Worm (Caenorhabditis elegans) whole organism, young adult: ENCODE results near the gene K11H3.2.

ENCODE experiments used
- B0019.2 ChIP-seq: fragments of 200-800 bp; sonication (Bioruptor generic); conservative IDR thresholded peaks from 2 replicates; pipeline ENCODE4 v1.3.6; 2022; ENCODE audit warnings: missing genetic modification reagents, missing genetic modification characterization, missing compliant biosample characterization
- C06A6.2 ChIP-seq: fragments of 200-800 bp; sonication (Bioruptor generic); conservative IDR thresholded peaks from 2 replicates; pipeline ENCODE4 v1.3.6; 2022; ENCODE audit warnings: missing genetic modification characterization, missing compliant biosample characterization
- F39B2.1 ChIP-seq: fragments of 200-800 bp; sonication (Bioruptor generic); IDR thresholded peaks from 2 replicates; pipeline ENCODE4 v1.3.6; 2022; ENCODE audit warnings: missing genetic modification reagents, missing genetic modification characterization, missing compliant biosample characterization
- F49E8.2 ChIP-seq: sonication (generic microtip); optimal IDR thresholded peaks from 3 replicates; lab custom pipeline; 2017; ENCODE audit warnings: missing genetic modification characterization, mild to moderate bottlenecking, missing compliant biosample characterization, antibody characterized with exemption, moderate library complexity; ENCODE audit not compliant: insufficient read depth
- F52B5.7 ChIP-seq: sonication (generic microtip); optimal IDR thresholded peaks from 2 replicates; lab custom pipeline; 2016; ENCODE audit warnings: mild to moderate bottlenecking, missing genetic modification characterization, missing compliant biosample characterization
- T26A5.8 ChIP-seq: sonication (generic microtip); optimal IDR thresholded peaks from 2 replicates; lab custom pipeline; 2016; ENCODE audit warnings: missing genetic modification characterization, missing compliant biosample characterization
- Y53F4B.3 ChIP-seq: fragments of 200-800 bp; sonication (Bioruptor generic); IDR thresholded peaks from 2 replicates; pipeline ENCODE4 v1.3.6; 2022; ENCODE audit warnings: missing genetic modification reagents, missing genetic modification characterization, missing compliant biosample characterization
- Y56A3A.18 ChIP-seq: fragments of 200-800 bp; sonication (Bioruptor generic); IDR thresholded peaks from 2 replicates; pipeline ENCODE4 v1.3.6; 2022; ENCODE audit warnings: missing genetic modification reagents, missing genetic modification characterization, missing compliant biosample characterization
- Y67H2A.10 ChIP-seq: fragments of 200-800 bp; sonication (Bioruptor generic); conservative IDR thresholded peaks from 2 replicates; pipeline ENCODE4 v1.3.6; 2022; ENCODE audit warnings: missing genetic modification reagents, missing genetic modification characterization, missing compliant biosample characterization
- akir-1 ChIP-seq: fragments of 200-800 bp; sonication (Bioruptor generic); optimal IDR thresholded peaks from 2 replicates; lab custom pipeline; 2018; ENCODE audit warnings: mild to moderate bottlenecking, missing genetic modification characterization, moderate library complexity, missing compliant biosample characterization
- ama-1 ChIP-seq, 3 experiments: fragments of 150-350 bp in 1 of 3; sonication (generic microtip) in 2 of 3; optimal IDR thresholded peaks; 2 replicates each; lab custom pipeline; 2014 to 2018; ENCODE audit warnings: missing biosample characterization in 2 of 3, missing genetic modification characterization in 2 of 3, missing genetic modification reagents in 2 of 3
- aptf-3 ChIP-seq: fragments of 200-800 bp; sonication (Bioruptor generic); IDR thresholded peaks from 2 replicates; pipeline ENCODE4 v1.3.6; 2022; ENCODE audit warnings: missing genetic modification characterization, missing compliant biosample characterization
- bed-2 ChIP-seq: fragments of 200-800 bp; sonication (Bioruptor generic); IDR thresholded peaks from 2 replicates; pipeline ENCODE4 v1.3.6; 2022; ENCODE audit warnings: missing genetic modification reagents, missing genetic modification characterization, missing compliant biosample characterization
- ceh-100 ChIP-seq: fragments of 200-800 bp; sonication (Bioruptor generic); IDR thresholded peaks from 2 replicates; pipeline ENCODE4 v1.3.6; 2022; ENCODE audit warnings: missing genetic modification reagents, missing genetic modification characterization, missing compliant biosample characterization
- ceh-40 ChIP-seq: fragments of 200-800 bp; sonication (Bioruptor generic); IDR thresholded peaks from 2 replicates; pipeline ENCODE4 v1.3.6; 2022; ENCODE audit warnings: missing genetic modification characterization, missing compliant biosample characterization
- ceh-79 ChIP-seq: sonication (generic microtip); optimal IDR thresholded peaks from 2 replicates; lab custom pipeline; 2017; ENCODE audit warnings: mild to moderate bottlenecking, missing genetic modification characterization, missing compliant biosample characterization
- die-1 ChIP-seq: sonication (generic microtip); optimal IDR thresholded peaks from 2 replicates; lab custom pipeline; 2016; ENCODE audit warnings: missing genotype, mild to moderate bottlenecking, missing genetic modification characterization, missing compliant biosample characterization
- dox-1 ChIP-seq: fragments of 200-800 bp; sonication (Bioruptor generic); IDR thresholded peaks from 2 replicates; pipeline ENCODE4 v1.3.6; 2022; ENCODE audit warnings: missing genetic modification reagents, missing genetic modification characterization, missing compliant biosample characterization
- dpff-1 ChIP-seq: sonication (generic microtip); optimal IDR thresholded peaks from 2 replicates; lab custom pipeline; 2017; ENCODE audit warnings: mild to moderate bottlenecking, missing genetic modification characterization, missing compliant biosample characterization
- ets-4 ChIP-seq: fragments of 200-800 bp; sonication (Bioruptor generic); optimal IDR thresholded peaks from 2 replicates; lab custom pipeline; 2018; ENCODE audit warnings: mild to moderate bottlenecking, missing genetic modification characterization, missing compliant biosample characterization
- gei-17 ChIP-seq: fragments of 200-800 bp; sonication (Bioruptor generic); optimal IDR thresholded peaks from 2 replicates; lab custom pipeline; 2018; ENCODE audit warnings: mild to moderate bottlenecking, missing genetic modification characterization, missing compliant biosample characterization
- hlh-12 ChIP-seq: sonication (generic microtip); optimal IDR thresholded peaks from 2 replicates; lab custom pipeline; 2016; ENCODE audit warnings: missing genetic modification characterization, missing compliant biosample characterization
- hmg-1.2 ChIP-seq: fragments of 200-800 bp; sonication (Bioruptor generic); IDR thresholded peaks from 2 replicates; pipeline ENCODE4 v1.3.6; 2022; ENCODE audit warnings: missing genetic modification reagents, missing genetic modification characterization, missing compliant biosample characterization
- lag-1 ChIP-seq: fragments of 200-800 bp; sonication (Bioruptor generic); IDR thresholded peaks from 2 replicates; pipeline ENCODE4 v1.3.6; 2022; ENCODE audit warnings: missing genetic modification reagents, missing genetic modification characterization, missing compliant biosample characterization
- lin-40 ChIP-seq: sonication (generic microtip); optimal IDR thresholded peaks from 2 replicates; lab custom pipeline; 2016; ENCODE audit warnings: missing genetic modification characterization, mild to moderate bottlenecking, missing compliant biosample characterization, missing genotype, missing genetic modification reagents
- lsl-1 ChIP-seq: fragments of 200-800 bp; sonication (Bioruptor generic); optimal IDR thresholded peaks from 2 replicates; lab custom pipeline; 2018; ENCODE audit warnings: mild to moderate bottlenecking, missing genetic modification characterization, moderate library complexity, missing compliant biosample characterization
- madf-6 ChIP-seq: fragments of 200-800 bp; sonication (Bioruptor generic); IDR thresholded peaks from 2 replicates; pipeline ENCODE4 v1.3.6; 2022; ENCODE audit warnings: missing genetic modification reagents, missing genetic modification characterization, missing compliant biosample characterization
- mel-28 ChIP-seq: sonication (generic microtip); optimal IDR thresholded peaks from 2 replicates; lab custom pipeline; 2016; ENCODE audit warnings: borderline replicate concordance, mild to moderate bottlenecking, missing genetic modification characterization, missing compliant biosample characterization
- nfya-1 ChIP-seq: sonication (generic microtip); optimal IDR thresholded peaks from 2 replicates; lab custom pipeline; 2017; ENCODE audit warnings: antibody characterized with exemption, missing compliant biosample characterization, missing genetic modification characterization, borderline replicate concordance; ENCODE audit not compliant: insufficient read depth
- nhr-179 ChIP-seq: sonication (generic microtip); optimal IDR thresholded peaks from 2 replicates; lab custom pipeline; 2016; ENCODE audit warnings: mild to moderate bottlenecking, missing genetic modification characterization, missing compliant biosample characterization
- nhr-80 ChIP-seq: sonication (generic microtip); optimal IDR thresholded peaks from 2 replicates; lab custom pipeline; 2016; ENCODE audit warnings: missing genetic modification characterization, missing compliant biosample characterization
- nhr-90 ChIP-seq: sonication (generic microtip); optimal IDR thresholded peaks from 2 replicates; lab custom pipeline; 2016; ENCODE audit warnings: missing genotype, mild to moderate bottlenecking, missing genetic modification characterization, missing compliant biosample characterization
- rcor-1 ChIP-seq: fragments of 200-800 bp; sonication (Bioruptor generic); IDR thresholded peaks from 2 replicates; pipeline ENCODE4 v1.3.6; 2022; ENCODE audit warnings: missing genetic modification reagents, missing genetic modification characterization, missing compliant biosample characterization
- sptf-2 ChIP-seq: fragments of 200-800 bp; sonication (Bioruptor generic); optimal IDR thresholded peaks from 2 replicates; lab custom pipeline; 2018; ENCODE audit warnings: mild to moderate bottlenecking, missing genetic modification characterization, missing compliant biosample characterization
- tbp1 ChIP-seq: fragments of 200-800 bp; sonication (Bioruptor generic); optimal IDR thresholded peaks from 2 replicates; lab custom pipeline; 2018; ENCODE audit warnings: mild to moderate bottlenecking, missing genetic modification characterization, missing compliant biosample characterization
- zim-3 ChIP-seq: sonication (generic microtip); optimal IDR thresholded peaks from 2 replicates; lab custom pipeline; 2017; ENCODE audit warnings: mild to moderate bottlenecking, missing genetic modification characterization, moderate library complexity, missing compliant biosample characterization
- ztf-18 ChIP-seq: sonication (generic microtip); optimal IDR thresholded peaks from 2 replicates; lab custom pipeline; 2016; ENCODE audit warnings: missing genotype, mild to moderate bottlenecking, missing genetic modification characterization, missing compliant biosample characterization
- ztf-25 ChIP-seq: fragments of 200-800 bp; sonication (Bioruptor generic); IDR thresholded peaks from 2 replicates; pipeline ENCODE4 v1.3.6; 2022; ENCODE audit warnings: missing genetic modification reagents, missing genetic modification characterization, missing compliant biosample characterization

K11H3.2 gene

ce11 chrIII:9861470-9862342 lies 15.5 kb downstream of the K11H3.2 start (continued):
- TF ChIP-seq tbp1 (GFP tag; lab: Kevin White, UChicago), result peak; percentile 98
- peak; percentile 82; the same call in 1 of the 2 replicates for TF ChIP-seq ceh-40 (GFP tag; lab: Robert Waterston, UW)
- TF ChIP-seq nhr-179, result no peak
- TF ChIP-seq nfya-1 (tag; lab: Kevin White, UChicago), result no peak
- peak; percentile 72 for TF ChIP-seq dox-1
- TF ChIP-seq Y56A3A.18 (GFP tag; lab: Robert Waterston, UW), result peak; percentile 71; the same call in 1 of the 2 replicates
- no peak for TF ChIP-seq bed-2 (GFP tag; lab: Robert Waterston, UW)
- no peak for TF ChIP-seq sptf-2 (GFP tag; lab: Kevin White, UChicago)
- peak; percentile 10 for TF ChIP-seq mel-28 (tag; lab: Kevin White, UChicago)
- peak; percentile 52; the same call in 1 of the 2 replicates for TF ChIP-seq ceh-100 (GFP tag; lab: Robert Waterston, UW)
- no peak for TF ChIP-seq dpff-1 (tag; lab: Kevin White, UChicago)
- TF ChIP-seq lag-1, result no peak
- peak; percentile 86 for TF ChIP-seq die-1 (tag; lab: Kevin White, UChicago)
- TF ChIP-seq zim-3 (tag; lab: Kevin White, UChicago), result peak; percentile 80
- peak; percentile 51 for TF ChIP-seq hlh-12
- TF ChIP-seq lin-40 (tag; lab: Kevin White, UChicago), result peak; percentile 64
- no peak for TF ChIP-seq gei-17
- TF ChIP-seq Y53F4B.3 (GFP tag; lab: Robert Waterston, UW), result 0 out of 2 replicates have a peak, but pooled peaks have one; percentile 40
- TF ChIP-seq F39B2.1 (GFP tag; lab: Robert Waterston, UW), result 0 out of 2 replicates have a peak, but pooled peaks have one; percentile 29
- peak; percentile 85 for TF ChIP-seq ztf-25 (GFP tag; lab: Robert Waterston, UW)
- no peak for TF ChIP-seq ceh-79 (tag; lab: Kevin White, UChicago)
- TF ChIP-seq aptf-3 (GFP tag; lab: Robert Waterston, UW), result 0 out of 2 replicates have a peak, but pooled peaks have one; percentile 71
- TF ChIP-seq hmg-1.2, result peak; percentile 78
- peak; percentile 14 for TF ChIP-seq ets-4
- no peak for TF ChIP-seq T26A5.8 (tag; lab: Kevin White, UChicago)
- TF ChIP-seq rcor-1 (GFP tag; lab: Robert Waterston, UW), result peak; percentile 81
- TF ChIP-seq F52B5.7 (tag; lab: Kevin White, UChicago), result peak; percentile 76
- TF ChIP-seq akir-1 (GFP tag; lab: Kevin White, UChicago), result no peak
- no peak for TF ChIP-seq F49E8.2 (tag; lab: Kevin White, UChicago)
- TF ChIP-seq madf-6 (GFP tag; lab: Robert Waterston, UW), result peak; percentile 62
- TF ChIP-seq ztf-18, result peak; percentile 60
- TF ChIP-seq Y67H2A.10 (GFP tag; lab: Robert Waterston, UW), result peak; percentile 49; the same call in 1 of the 2 replicates
- peak; percentile 25 for TF ChIP-seq nhr-80 (tag; lab: Kevin White, UChicago)
- no peak for TF ChIP-seq C06A6.2 (GFP tag; lab: Robert Waterston, UW)
- peak; percentile 54 for TF ChIP-seq lsl-1 (GFP tag; lab: Kevin White, UChicago)

ce11 chrIII:9862469-9862868 lies 16.3 kb downstream of the K11H3.2 start:
- no peak for TF ChIP-seq nhr-90 (tag; lab: Kevin White, UChicago)
- peak; percentile 83 for TF ChIP-seq lsl-1 (GFP tag; lab: Kevin White, UChicago)
- TF ChIP-seq B0019.2, result no peak
- no peak for TF ChIP-seq ama-1 (optimal IDR thresholded peaks at IDR 0.05; lab: Kevin White, UChicago)
- no peak for TF ChIP-seq ama-1 (GFP tag; optimal IDR thresholded peaks at IDR 0.05; lab: Kevin White, UChicago)
